Worm (Caenorhabditis elegans) whole organism, L4 larva: Measurements from ENCODE around the gene ucr-2.2.

Experiments
- F10B5.3 ChIP-seq: sonication (generic microtip); optimal IDR thresholded peaks from 2 replicates; lab custom pipeline; 2016; ENCODE audit warnings: mild to moderate bottlenecking, missing genetic modification characterization, missing compliant biosample characterization
- R02D3.7 ChIP-seq: fragments of 150-350 bp; sonication (generic microtip); optimal IDR thresholded peaks from 3 replicates; lab custom pipeline; 2014; ENCODE audit warnings: missing biosample characterization, missing genetic modification characterization
- T20F7.1 ChIP-seq: fragments of 200-800 bp; sonication (Bioruptor generic); optimal IDR thresholded peaks from 2 replicates; lab custom pipeline; 2018; ENCODE audit warnings: mild to moderate bottlenecking, missing genetic modification characterization, missing compliant biosample characterization
- Y105C5A.15 ChIP-seq: fragments of 200-800 bp; sonication (Bioruptor generic); IDR thresholded peaks from 2 replicates; pipeline ENCODE4 v1.3.6; 2022; ENCODE audit warnings: missing genetic modification characterization, missing compliant biosample characterization
- Y5F2A.4 ChIP-seq: fragments of 200-800 bp; sonication (Bioruptor generic); optimal IDR thresholded peaks from 2 replicates; lab custom pipeline; 2018; ENCODE audit warnings: mild to moderate bottlenecking, missing genetic modification characterization, missing compliant biosample characterization
- aha-1 ChIP-seq: fragments of 150-350 bp; peaks from one replicate; lab custom pipeline; 2014; ENCODE audit warnings: missing biosample characterization, missing genetic modification characterization
- attf-4 ChIP-seq: sonication (generic microtip); optimal IDR thresholded peaks from 3 replicates; lab custom pipeline; 2017; ENCODE audit warnings: missing biosample characterization, missing genetic modification characterization
- ceh-20 ChIP-seq: fragments of 200-800 bp; sonication (Bioruptor generic); IDR thresholded peaks from 2 replicates; pipeline ENCODE4 v1.3.6; 2022; ENCODE audit warnings: missing genetic modification reagents, missing genetic modification characterization, missing compliant biosample characterization
- ceh-32 ChIP-seq: sonication (generic microtip); optimal IDR thresholded peaks from 2 replicates; lab custom pipeline; 2016; ENCODE audit warnings: mild to moderate bottlenecking, missing genetic modification characterization, missing compliant biosample characterization; ENCODE audit not compliant: poor library complexity
- ceh-44 ChIP-seq: fragments of 200-800 bp; sonication (Bioruptor generic); IDR thresholded peaks from 2 replicates; pipeline ENCODE4 v1.3.6; 2022; ENCODE audit warnings: missing genetic modification reagents, missing genetic modification characterization, missing compliant biosample characterization
- ceh-62 ChIP-seq: sonication (generic microtip); optimal IDR thresholded peaks from 2 replicates; lab custom pipeline; 2017; ENCODE audit warnings: missing biosample characterization, missing genetic modification characterization
- ces-1 ChIP-seq: fragments of 150-350 bp; sonication (generic microtip); optimal IDR thresholded peaks from 4 replicates; lab custom pipeline; 2014; ENCODE audit warnings: missing biosample characterization, missing genetic modification reagents, missing genetic modification characterization
- daf-12 ChIP-seq: fragments of 150-350 bp; optimal IDR thresholded peaks from 2 replicates; lab custom pipeline; 2014; ENCODE audit warnings: missing biosample characterization, missing genetic modification reagents, missing genetic modification characterization
- daf-16 ChIP-seq, 3 experiments: sonication (generic microtip); optimal IDR thresholded peaks; 2 replicates each; lab custom pipeline; 2016 to 2017; ENCODE audit warnings: missing genetic modification characterization in 3 of 3, missing genetic modification reagents in 3 of 3, mild to moderate bottlenecking in 2 of 3, missing compliant biosample characterization in 2 of 3, missing biosample characterization in 1 of 3, moderate library complexity in 1 of 3
- dmd-9 ChIP-seq: fragments of 200-800 bp; sonication (Bioruptor generic); IDR thresholded peaks from 2 replicates; pipeline ENCODE4 v1.3.6; 2022; ENCODE audit warnings: missing genetic modification reagents, missing genetic modification characterization, missing compliant biosample characterization
- dve-1 ChIP-seq: sonication (generic microtip); optimal IDR thresholded peaks from 2 replicates; lab custom pipeline; 2017; ENCODE audit warnings: antibody characterized with exemption, mild to moderate bottlenecking, missing genetic modification characterization, missing compliant biosample characterization; ENCODE audit not compliant: insufficient read depth
- hlh-11 ChIP-seq: fragments of 200-800 bp; sonication (Bioruptor generic); optimal IDR thresholded peaks from 2 replicates; lab custom pipeline; 2018; ENCODE audit warnings: mild to moderate bottlenecking, missing genetic modification characterization, missing compliant biosample characterization
- lin-1 ChIP-seq: fragments of 200-800 bp; sonication (Bioruptor generic); IDR thresholded peaks from 2 replicates; pipeline ENCODE4 v1.3.6; 2022; ENCODE audit warnings: missing genetic modification reagents, missing genetic modification characterization, missing compliant biosample characterization
- lin-38 ChIP-seq: fragments of 200-800 bp; sonication (Bioruptor generic); IDR thresholded peaks from 2 replicates; pipeline ENCODE4 v1.3.6; 2022; ENCODE audit warnings: missing genetic modification reagents, missing genetic modification characterization, missing compliant biosample characterization
- lin-39 ChIP-seq: fragments of 150-350 bp; optimal IDR thresholded peaks from 2 replicates; lab custom pipeline; 2014; ENCODE audit warnings: missing biosample characterization, missing genetic modification reagents, missing genetic modification characterization
- lir-3 ChIP-seq: sonication (generic microtip); optimal IDR thresholded peaks from 2 replicates; lab custom pipeline; 2016; ENCODE audit warnings: mild to moderate bottlenecking, missing genetic modification characterization, missing compliant biosample characterization
- madf-5 ChIP-seq, 2 experiments: fragments of 200-800 bp; sonication (Bioruptor generic); IDR thresholded peaks; 2 replicates each; pipeline ENCODE4 v1.3.6; 2022; ENCODE audit warnings: missing compliant biosample characterization in 2 of 2, missing genetic modification characterization in 2 of 2
- mxl-2 ChIP-seq: fragments of 200-800 bp; sonication (Bioruptor generic); conservative IDR thresholded peaks from 2 replicates; pipeline ENCODE4 v1.3.6; 2022; ENCODE audit warnings: missing genetic modification reagents, missing genetic modification characterization, missing compliant biosample characterization
- mxl-3 ChIP-seq: fragments of 200-800 bp; sonication (Bioruptor generic); optimal IDR thresholded peaks from 2 replicates; lab custom pipeline; 2018; ENCODE audit warnings: mild to moderate bottlenecking, missing genetic modification characterization, missing compliant biosample characterization
- nhr-11 ChIP-seq: fragments of 150-350 bp; optimal IDR thresholded peaks from 2 replicates; lab custom pipeline; 2014; ENCODE audit warnings: missing biosample characterization, missing genetic modification characterization
- nhr-111 ChIP-seq: fragments of 200-800 bp; sonication (Bioruptor generic); optimal IDR thresholded peaks from 2 replicates; lab custom pipeline; 2018; ENCODE audit warnings: mild to moderate bottlenecking, missing genetic modification characterization, missing compliant biosample characterization
- nhr-237 ChIP-seq: sonication (generic microtip); optimal IDR thresholded peaks from 2 replicates; lab custom pipeline; 2017; ENCODE audit warnings: missing biosample characterization, missing genetic modification characterization
- nhr-25 ChIP-seq: sonication (generic microtip); optimal IDR thresholded peaks from 2 replicates; lab custom pipeline; 2017; ENCODE audit warnings: missing genetic modification characterization, mild to moderate bottlenecking, missing compliant biosample characterization, antibody characterized with exemption, moderate library complexity, borderline replicate concordance; ENCODE audit not compliant: insufficient read depth
- nhr-48 ChIP-seq: sonication (generic microtip); optimal IDR thresholded peaks from 2 replicates; lab custom pipeline; 2016; ENCODE audit warnings: mild to moderate bottlenecking, missing genetic modification characterization, missing compliant biosample characterization
- nhr-6 ChIP-seq: fragments of 150-350 bp; optimal IDR thresholded peaks from 2 replicates; lab custom pipeline; 2014; ENCODE audit warnings: missing biosample characterization, missing genetic modification characterization
- nhr-76 ChIP-seq: fragments of 150-350 bp; optimal IDR thresholded peaks from 2 replicates; lab custom pipeline; 2014; ENCODE audit warnings: missing biosample characterization, missing genetic modification characterization
- nhr-77 ChIP-seq: fragments of 150-350 bp; optimal IDR thresholded peaks from 2 replicates; lab custom pipeline; 2014; ENCODE audit warnings: missing biosample characterization, missing genetic modification characterization
- pha-4 ChIP-seq, 2 experiments: fragments of 150-350 bp in 1 of 2; fragments of 200-800 bp in 1 of 2; sonication (Bioruptor generic) in 1 of 2; IDR thresholded peaks in 1 of 2; optimal IDR thresholded peaks in 1 of 2; 2 replicates each; pipeline versions ENCODE4 v1.3.6 to Lab custom; 2014 to 2022; ENCODE audit warnings: missing genetic modification characterization in 2 of 2, missing genetic modification reagents in 2 of 2, missing biosample characterization in 1 of 2, missing compliant biosample characterization in 1 of 2
- php-3 ChIP-seq: fragments of 200-800 bp; sonication (Bioruptor generic); IDR thresholded peaks from 2 replicates; pipeline ENCODE4 v1.3.6; 2022; ENCODE audit warnings: missing genetic modification reagents, missing genetic modification characterization, missing compliant biosample characterization
- rbr-2 ChIP-seq: sonication (generic microtip); optimal IDR thresholded peaks from 2 replicates; lab custom pipeline; 2016; ENCODE audit warnings: missing genotype, missing genetic modification characterization, missing compliant biosample characterization
- saeg-2 ChIP-seq: fragments of 200-800 bp; sonication (Bioruptor generic); IDR thresholded peaks from 2 replicates; pipeline ENCODE4 v1.3.6; 2022; ENCODE audit warnings: missing genetic modification reagents, missing genetic modification characterization, missing compliant biosample characterization
- sdz-12 ChIP-seq: fragments of 200-800 bp; sonication (Bioruptor generic); optimal IDR thresholded peaks from 2 replicates; lab custom pipeline; 2018; ENCODE audit warnings: mild to moderate bottlenecking, missing genetic modification characterization, missing compliant biosample characterization
- set-16 ChIP-seq: fragments of 200-800 bp; sonication (Bioruptor generic); IDR thresholded peaks from 2 replicates; pipeline ENCODE4 v1.3.6; 2022; ENCODE audit warnings: missing genetic modification reagents, missing genetic modification characterization, missing compliant biosample characterization
- skn-1 ChIP-seq: fragments of 150-350 bp; optimal IDR thresholded peaks from 2 replicates; lab custom pipeline; 2014; ENCODE audit warnings: missing biosample characterization, missing genetic modification characterization
- snpc-1.2 ChIP-seq: fragments of 200-800 bp; sonication (Bioruptor generic); IDR thresholded peaks from 2 replicates; pipeline ENCODE4 v1.3.6; 2022; ENCODE audit warnings: missing genetic modification reagents, missing genetic modification characterization, missing compliant biosample characterization
- spr-1 ChIP-seq: sonication (generic microtip); optimal IDR thresholded peaks from 2 replicates; lab custom pipeline; 2016; ENCODE audit warnings: mild to moderate bottlenecking, missing genetic modification characterization, missing compliant biosample characterization
- spr-3 ChIP-seq: fragments of 200-800 bp; sonication (Bioruptor generic); optimal IDR thresholded peaks from 2 replicates; lab custom pipeline; 2018; ENCODE audit warnings: mild to moderate bottlenecking, missing genetic modification characterization, missing compliant biosample characterization
- unc-62 ChIP-seq, 3 experiments: fragments of 150-350 bp in 1 of 3; sonication (generic microtip); optimal IDR thresholded peaks in 2 of 3; peaks in 1 of 3; 1 replicate in 1 of 3; 2 replicates in 2 of 3; lab custom pipeline; 2014 to 2017; ENCODE audit warnings: missing biosample characterization in 3 of 3, missing genetic modification characterization in 3 of 3, missing genetic modification reagents in 3 of 3, missing genotype in 1 of 3
- zag-1 ChIP-seq: fragments of 150-350 bp; optimal IDR thresholded peaks from 2 replicates; lab custom pipeline; 2014; ENCODE audit warnings: missing biosample characterization, missing genetic modification characterization
- zfp-2 ChIP-seq: sonication (generic microtip); optimal IDR thresholded peaks from 2 replicates; lab custom pipeline; 2016; ENCODE audit warnings: mild to moderate bottlenecking, missing genetic modification characterization, missing compliant biosample characterization
- zip-11 ChIP-seq: fragments of 200-800 bp; sonication (Bioruptor generic); IDR thresholded peaks from 2 replicates; pipeline ENCODE4 v1.3.6; 2022; ENCODE audit warnings: missing genetic modification characterization, missing compliant biosample characterization
- ztf-11 ChIP-seq: fragments of 150-350 bp; optimal IDR thresholded peaks from 2 replicates; lab custom pipeline; 2014; ENCODE audit warnings: missing biosample characterization, missing genetic modification characterization
- ztf-7 ChIP-seq: fragments of 150-350 bp; optimal IDR thresholded peaks from 2 replicates; lab custom pipeline; 2014; ENCODE audit warnings: missing biosample characterization, missing genetic modification characterization

ucr-2.2 gene

ce11 chrX:15146415-15147210, 27.1 kb upstream of the ucr-2.2 start (continued):
- TF ChIP-seq ceh-62: no peak
- no peak for TF ChIP-seq lir-3 (tag; lab: Kevin White, UChicago)
- peak; percentile 47 for TF ChIP-seq ces-1 (GFP tag; lab: Kevin White, UChicago)
- no peak for TF ChIP-seq nhr-237 (tag; lab: Kevin White, UChicago)
- peak; percentile 40 for TF ChIP-seq hlh-11 (tag; lab: Kevin White, UChicago)
- TF ChIP-seq ceh-20 (GFP tag; lab: Robert Waterston, UW): no peak
- no peak for TF ChIP-seq nhr-48 (tag; lab: Kevin White, UChicago)
- peak; percentile 89 for TF ChIP-seq snpc-1.2 (GFP tag; lab: Robert Waterston, UW)
- TF ChIP-seq F10B5.3 (tag; lab: Kevin White, UChicago): no peak
- no peak for TF ChIP-seq unc-62 (GFP tag; optimal IDR thresholded peaks at IDR 0.05 in 1 of 2; lab: Kevin White, UChicago)
- no peak for TF ChIP-seq unc-62 (tag; optimal IDR thresholded peaks at IDR 0.05; lab: Kevin White, UChicago)
- no peak for TF ChIP-seq nhr-25
- no peak for TF ChIP-seq sdz-12 (GFP tag; lab: Kevin White, UChicago)
- TF ChIP-seq pha-4 (GFP tag; IDR thresholded peaks at IDR 0.05; lab: Robert Waterston, UW): no peak; the same call in 1 of the 2 replicates
- TF ChIP-seq pha-4 (tag; optimal IDR thresholded peaks at IDR 0.05; lab: Kevin White, UChicago): no peak
- no peak for TF ChIP-seq nhr-77 (tag; lab: Kevin White, UChicago)
- peak; percentile 67; the same call in 1 of the 2 replicates for TF ChIP-seq mxl-2 (GFP tag; lab: Robert Waterston, UW)
- no peak for TF ChIP-seq skn-1 (tag; lab: Kevin White, UChicago)
- TF ChIP-seq dmd-9 (GFP tag; lab: Robert Waterston, UW): 0 out of 2 replicates have a peak, but pooled peaks have one; percentile 44
- no peak for TF ChIP-seq attf-4 (tag; lab: Kevin White, UChicago)
- TF ChIP-seq saeg-2: no peak
- peak; percentile 55; the same call in 1 of the 2 replicates for TF ChIP-seq lin-1 (GFP tag; lab: Robert Waterston, UW)
- no peak for TF ChIP-seq rbr-2 (tag; lab: Kevin White, UChicago)
- no peak for TF ChIP-seq zfp-2 (tag; lab: Kevin White, UChicago)
- TF ChIP-seq nhr-6 (tag; lab: Kevin White, UChicago): no peak
- TF ChIP-seq R02D3.7 (tag; lab: Kevin White, UChicago): no peak
- 0 out of 2 replicates have a peak, but pooled peaks have one; percentile 21 for TF ChIP-seq ceh-44 (GFP tag; lab: Robert Waterston, UW)
- peak; percentile 63 for TF ChIP-seq nhr-111 (GFP tag; lab: Kevin White, UChicago)
- TF ChIP-seq Y5F2A.4: no peak
- TF ChIP-seq zip-11 (GFP tag; lab: Robert Waterston, UW): no peak
- no peak for TF ChIP-seq lin-39 (tag; lab: Kevin White, UChicago)
- TF ChIP-seq nhr-11 (tag; lab: Kevin White, UChicago): no peak
- peak; percentile 91 for TF ChIP-seq aha-1
- TF ChIP-seq daf-12 (tag; lab: Kevin White, UChicago): no peak
- TF ChIP-seq T20F7.1 (GFP tag; lab: Kevin White, UChicago): no peak
- no peak for TF ChIP-seq zag-1 (tag; lab: Kevin White, UChicago)
- no peak for TF ChIP-seq spr-3 (GFP tag; lab: Kevin White, UChicago)
- TF ChIP-seq daf-16 (GFP tag; optimal IDR thresholded peaks at IDR 0.05; lab: Kevin White, UChicago): peak in 1 of 2 experiments; percentile 71
- TF ChIP-seq daf-16 (tag; optimal IDR thresholded peaks at IDR 0.05; lab: Kevin White, UChicago): no peak
- peak; percentile 39; the same call in 1 of the 2 replicates for TF ChIP-seq php-3
- peak; percentile 62; the same call in 1 of the 2 replicates for TF ChIP-seq Y105C5A.15 (GFP tag; lab: Robert Waterston, UW)
- 0 out of 4 replicates have a peak, but pooled peaks of 1 of the 2 experiments have one; percentile 64 for TF ChIP-seq madf-5 (GFP tag; IDR thresholded peaks at IDR 0.05; lab: Robert Waterston, UW)
- TF ChIP-seq lin-38 (GFP tag; lab: Robert Waterston, UW): no peak
- TF ChIP-seq spr-1 (tag; lab: Kevin White, UChicago): peak; percentile 8
- no peak for TF ChIP-seq ceh-32 (tag; lab: Kevin White, UChicago)
- no peak for TF ChIP-seq ztf-7 (tag; lab: Kevin White, UChicago)
- TF ChIP-seq set-16 (GFP tag; lab: Robert Waterston, UW): no peak
- no peak for TF ChIP-seq dve-1 (tag; lab: Kevin White, UChicago)
- no peak for TF ChIP-seq mxl-3 (GFP tag; lab: Kevin White, UChicago)
- TF ChIP-seq nhr-76: no peak
- no peak for TF ChIP-seq ztf-11 (tag; lab: Kevin White, UChicago)
